Worm (Caenorhabditis elegans): ENCODE results near the gene srx-88.

Gene srx-88

DNA sequence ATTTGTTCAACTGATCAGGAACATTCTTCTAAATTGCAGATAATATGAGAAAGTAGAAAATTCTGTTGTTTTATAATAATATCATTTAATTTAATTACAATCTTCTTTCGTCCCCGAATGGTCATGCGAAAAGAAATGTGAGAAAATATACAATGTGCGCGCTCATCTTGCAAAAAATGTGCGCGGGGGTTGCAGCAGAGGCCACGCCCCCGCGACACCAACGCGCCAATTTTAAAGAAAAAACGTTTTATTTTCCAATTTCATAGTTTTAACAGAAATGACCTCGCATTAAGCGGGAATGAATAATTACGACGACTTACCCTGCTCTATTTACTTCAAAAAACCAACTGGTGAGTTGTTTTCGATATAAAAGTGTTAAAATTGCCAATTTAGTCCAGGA lies 27.2 kb downstream of the srx-88 start, which contains the start of gene sas-5 (continued):
- TF ChIP-seq lin-15B (tag; optimal IDR thresholded peaks at IDR 0.05) (peak; percentile 68), lsy-2 (tag; optimal IDR thresholded peaks at IDR 0.05) (peak; percentile 75 to 76), nhr-85 (tag) (peak; percentile 89), pag-3 (tag; optimal IDR thresholded peaks at IDR 0.05; ENCODE audit: borderline replicate concordance, insufficient read depth) (no peak), nhr-28 (tag; optimal IDR thresholded peaks at IDR 0.05) (no peak), hpl-2 (GFP tag; optimal IDR thresholded peaks at IDR 0.05) (peak; percentile 34), fkh-4 (tag; optimal IDR thresholded peaks at IDR 0.05; ENCODE audit: borderline replicate concordance) (no peak), vab-15 (tag; optimal IDR thresholded peaks at IDR 0.05) (no peak), sptf-1 (tag; optimal IDR thresholded peaks at IDR 0.05) (no peak), aly-2 (tag; optimal IDR thresholded peaks at IDR 0.05) (no peak), blmp-1 (tag; optimal IDR thresholded peaks at IDR 0.05) (peak; percentile 71), nhr-19 (GFP tag; conservative IDR thresholded peaks at IDR 0.05) (peak; percentile 82), hlh-4 (tag; optimal IDR thresholded peaks at IDR 0.05) (no peak), hlh-17 (GFP tag; optimal IDR thresholded peaks at IDR 0.05; ENCODE audit: borderline replicate concordance) (no peak), rnt-1 (tag; optimal IDR thresholded peaks at IDR 0.05) (peak; percentile 91), ztf-4 (tag; optimal IDR thresholded peaks at IDR 0.05) (peak; percentile 48), xbp-1 (tag; optimal IDR thresholded peaks at IDR 0.05) (peak; percentile 80), mef-2 (tag; optimal IDR thresholded peaks at IDR 0.05) (no peak), pax-3 (tag; optimal IDR thresholded peaks at IDR 0.05) (peak; percentile 25), lin-13 (GFP tag; optimal IDR thresholded peaks at IDR 0.05) (peak; percentile 57), unc-62 (GFP tag; optimal IDR thresholded peaks at IDR 0.05) (no peak), efl-3 (GFP tag; optimal IDR thresholded peaks at IDR 0.05) (no peak), lin-35 (GFP tag; optimal IDR thresholded peaks at IDR 0.05) (peak; percentile 86 to 95), aha-1 (tag; optimal IDR thresholded peaks at IDR 0.05) (no peak), nhr-90 (tag; optimal IDR thresholded peaks at IDR 0.05; ENCODE audit: poor library complexity) (peak; percentile 86), ceh-82 (tag; optimal IDR thresholded peaks at IDR 0.05) (peak; percentile 95 to 96 (median 96)), unc-130 (tag; optimal IDR thresholded peaks at IDR 0.05) (peak; percentile 83), fkh-10 (GFP tag; optimal IDR thresholded peaks at IDR 0.05) (no peak), tbx-2 (tag; optimal IDR thresholded peaks at IDR 0.05) (peak; percentile 78), zip-4 (GFP tag; optimal IDR thresholded peaks at IDR 0.05) (peak; percentile 41), unc-98 (GFP tag; IDR thresholded peaks at IDR 0.05) (no peak)

DNA sequence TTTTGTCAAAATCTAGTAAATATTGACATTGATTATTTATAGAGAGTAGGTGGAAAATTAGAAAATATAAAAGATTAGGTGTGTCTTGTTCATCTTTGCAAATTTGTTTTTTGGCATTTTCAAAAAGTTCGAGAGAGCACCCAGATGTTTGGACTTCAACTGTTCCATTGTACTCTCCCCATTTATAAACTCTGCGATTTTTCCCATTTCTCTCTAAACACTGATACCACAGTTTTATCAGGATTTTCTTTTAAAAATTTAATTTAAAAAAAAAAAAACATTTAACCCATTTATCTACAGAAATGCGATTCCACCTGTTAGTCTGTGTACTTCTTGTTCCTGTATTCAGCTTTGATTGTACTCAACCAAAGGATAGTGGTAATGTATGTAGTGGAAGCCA lies 29.7 kb downstream of the srx-88 start, which contains the start of gene tag-290:
Gene tag-290, plus strand, starts transcription at position 301 of the 400 bp plus-strand sequence.
- TF ChIP-seq alr-1 (tag; optimal IDR thresholded peaks at IDR 0.05; ENCODE audit: borderline replicate concordance): no peak
- no peak for TF ChIP-seq nhr-237 (tag; optimal IDR thresholded peaks at IDR 0.05)
- no peak for TF ChIP-seq mab-9 (GFP tag; IDR thresholded peaks at IDR 0.05)
- TF ChIP-seq nhr-11 (tag; optimal IDR thresholded peaks at IDR 0.05): no peak
- TF ChIP-seq tlp-1 (tag; optimal IDR thresholded peaks at IDR 0.05): no peak
- TF ChIP-seq ceh-8 (GFP tag; optimal IDR thresholded peaks at IDR 0.05): no peak
- no peak for TF ChIP-seq dsc-1 (tag; optimal IDR thresholded peaks at IDR 0.05)
- no peak for TF ChIP-seq isw-1 (GFP tag; IDR thresholded peaks at IDR 0.05)
- no peak for TF ChIP-seq lin-39 (tag; optimal IDR thresholded peaks at IDR 0.05)
- no peak for TF ChIP-seq nhr-71 (tag; optimal IDR thresholded peaks at IDR 0.05)
- no peak for TF ChIP-seq fos-1 (tag; optimal IDR thresholded peaks at IDR 0.05)

All from whole organism, L1 larva.